Fruit fly (Drosophila melanogaster): ENCODE measurements around the gene Usp32.

Usp32 gene

DNA sequence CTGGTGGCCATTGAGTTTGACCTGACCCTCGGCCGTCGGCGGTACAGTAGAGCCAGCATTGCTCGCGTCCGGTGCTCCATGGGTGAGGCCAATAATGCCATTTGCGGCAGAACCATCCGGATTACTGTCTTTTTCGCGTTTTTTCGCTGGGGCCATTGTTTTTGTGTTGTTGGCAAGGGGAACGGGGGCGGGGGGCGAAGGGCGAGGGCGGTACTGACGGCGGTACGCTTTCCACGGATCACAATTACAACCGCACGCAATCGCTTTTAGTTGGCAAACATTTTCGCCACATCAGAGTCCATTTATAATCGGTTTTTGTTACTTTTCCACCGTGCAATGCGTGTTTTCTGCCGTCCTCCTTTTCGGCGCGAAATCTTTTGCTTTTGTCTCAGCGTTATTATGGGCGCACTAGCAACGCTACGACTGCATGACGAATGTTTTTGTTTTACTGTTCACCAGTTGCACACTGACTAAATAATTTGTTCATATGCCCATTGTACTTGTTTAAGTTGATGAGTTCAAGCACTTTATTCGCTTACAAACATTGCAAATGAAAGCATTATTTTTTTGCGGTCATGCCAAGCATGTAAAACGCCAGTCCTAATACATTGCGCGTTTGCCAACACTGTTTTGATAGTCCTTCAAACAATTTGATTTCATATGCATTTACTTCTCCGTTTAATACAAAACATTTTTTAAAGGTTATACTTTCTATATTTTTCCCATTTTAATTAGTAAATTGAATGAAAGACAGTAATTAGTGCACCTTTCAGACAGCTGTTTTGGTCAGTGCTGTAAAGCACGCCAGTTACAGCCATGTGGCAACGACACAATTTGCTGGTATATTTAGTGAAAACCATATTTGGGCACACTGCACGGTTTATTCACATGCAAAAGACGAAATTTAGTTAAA is 52.1 kb downstream of the Usp32 start, which contains the start of gene Pfdn6 (continued):
- TF ChIP-seq croc (GFP tag; conservative IDR thresholded peaks at IDR 0.05), result peak; percentile 61; the same call in 2 of the 3 replicates
- peak; percentile 90 for TF ChIP-seq CG30403 (GFP tag; optimal IDR thresholded peaks at IDR 0.05)
- no peak for TF ChIP-seq Poxn (GFP tag; IDR thresholded peaks at IDR 0.05)
- no peak for TF ChIP-seq CG6254 (GFP tag; optimal IDR thresholded peaks at IDR 0.05)
- TF ChIP-seq CG2712 (tag; optimal IDR thresholded peaks at IDR 0.05), result peak; percentile 77
- TF ChIP-seq lola (GFP tag; optimal IDR thresholded peaks at IDR 0.05), result peak in 1 of 3 experiments; percentile 85
- TF ChIP-seq lilli (GFP tag; optimal IDR thresholded peaks at IDR 0.05), result peak; percentile 80
- TF ChIP-seq CG15696 (tag; optimal IDR thresholded peaks at IDR 0.05), result peak; percentile 77
- peak; percentile 72 for TF ChIP-seq CG14050 (GFP tag; IDR thresholded peaks at IDR 0.05)
- TF ChIP-seq ranshi (GFP tag; IDR thresholded peaks at IDR 0.05), result 0 out of 2 replicates have a peak, but pooled peaks have one; percentile 33
- peak; percentile 85 for TF ChIP-seq CG10979 (tag; optimal IDR thresholded peaks at IDR 0.05)
- TF ChIP-seq Hr3 (GFP tag; optimal IDR thresholded peaks at IDR 0.05), result peak; percentile 81
- TF ChIP-seq B-H1 (GFP tag; IDR thresholded peaks at IDR 0.05), result peak; percentile 41; the same call in 1 of the 3 replicates
- 0 out of 2 replicates have a peak, but pooled peaks have one; percentile 11 for TF ChIP-seq Nf-YA (GFP tag; IDR thresholded peaks at IDR 0.05)
- peak; percentile 71 for TF ChIP-seq unpg (GFP tag; optimal IDR thresholded peaks at IDR 0.05)
- TF ChIP-seq H15 (GFP tag; IDR thresholded peaks at IDR 0.05), result peak; percentile 57; the same call in 1 of the 3 replicates
- TF ChIP-seq insv (GFP tag; optimal IDR thresholded peaks at IDR 0.05), result peak in 1 of 2 experiments; percentile 68
- TF ChIP-seq nmo (GFP tag; optimal IDR thresholded peaks at IDR 0.05), result peak; percentile 91
- no peak for TF ChIP-seq sqz (GFP tag; optimal IDR thresholded peaks at IDR 0.05)
- TF ChIP-seq eve (GFP tag; optimal IDR thresholded peaks at IDR 0.05), result no peak
- TF ChIP-seq cad (GFP tag; optimal IDR thresholded peaks at IDR 0.05), result no peak
- peak; percentile 17 for TF ChIP-seq CG12299 (tag; optimal IDR thresholded peaks at IDR 0.05)
- TF ChIP-seq dan (GFP tag; IDR thresholded peaks at IDR 0.05), result no peak
- peak; percentile 73 for TF ChIP-seq CG4404 (GFP tag; IDR thresholded peaks at IDR 0.05)
- peak; percentile 81 for TF ChIP-seq CG8924 (tag; optimal IDR thresholded peaks at IDR 0.05)
- TF ChIP-seq Max (GFP tag; optimal IDR thresholded peaks at IDR 0.05), result peak; percentile 86
- TF ChIP-seq CG31388 (GFP tag; optimal IDR thresholded peaks at IDR 0.05), result peak; percentile 19
- TF ChIP-seq chn (GFP tag; optimal IDR thresholded peaks at IDR 0.05), result peak; percentile 82
- TF ChIP-seq fd3F (GFP tag; optimal IDR thresholded peaks at IDR 0.05), result peak; percentile 60
- TF ChIP-seq toy (GFP tag; IDR thresholded peaks at IDR 0.05), result no peak
- TF ChIP-seq lmd (GFP tag; IDR thresholded peaks at IDR 0.05), result peak; percentile 90
- no peak for TF ChIP-seq oc (tag; optimal IDR thresholded peaks at IDR 0.05)
- peak; percentile 45 to 77 for TF ChIP-seq Hr51 (GFP tag; optimal IDR thresholded peaks at IDR 0.05)
- TF ChIP-seq Doc2 (GFP tag; IDR thresholded peaks at IDR 0.05), result peak; percentile 61; the same call in 1 of the 2 replicates
- peak; percentile 6 for TF ChIP-seq CG10431 (GFP tag; optimal IDR thresholded peaks at IDR 0.05)
- no peak for TF ChIP-seq Deaf1 (tag; optimal IDR thresholded peaks at IDR 0.05)
- TF ChIP-seq NC2β (GFP tag; optimal IDR thresholded peaks at IDR 0.05), result peak; percentile 75
- peak; percentile 75 for TF ChIP-seq Ets97D (GFP tag; optimal IDR thresholded peaks at IDR 0.05)
- peak; percentile 45 for TF ChIP-seq schlank (tag; optimal IDR thresholded peaks at IDR 0.05)
- no peak for TF ChIP-seq Hand (GFP tag; optimal IDR thresholded peaks at IDR 0.05)
- TF ChIP-seq vnd (GFP tag; IDR thresholded peaks at IDR 0.05; ENCODE audit: partially characterized antibody), result peak; percentile 83
- TF ChIP-seq row (GFP tag; IDR thresholded peaks at IDR 0.05), result peak; percentile 86
- peak; percentile 42; the same call in 1 of the 2 replicates for TF ChIP-seq CG11696 (GFP tag; IDR thresholded peaks at IDR 0.05)
- TF ChIP-seq ATbp (GFP tag; optimal IDR thresholded peaks at IDR 0.05), result no peak
- no peak for TF ChIP-seq sc (optimal IDR thresholded peaks at IDR 0.05)
- no peak for TF ChIP-seq sc (GFP tag; optimal IDR thresholded peaks at IDR 0.05)
- peak; percentile 52 for TF ChIP-seq repo (GFP tag; optimal IDR thresholded peaks at IDR 0.05)
- TF ChIP-seq CG18619 (GFP tag; optimal IDR thresholded peaks at IDR 0.05), result peak; percentile 81

Measured in whole organism, embryonic.